Worm (Caenorhabditis elegans) whole organism, mixed stage, embryonic: ENCODE measurements around the gene F59A6.13.

Experiments used
- ces-1 ChIP-seq: fragments of 150-350 bp; optimal IDR thresholded peaks from 2 replicates; lab custom pipeline; 2014; ENCODE audit warnings: missing biosample characterization, missing genetic modification reagents, missing genetic modification characterization
- lin-13 ChIP-seq: fragments of 150-350 bp; optimal IDR thresholded peaks from 2 replicates; lab custom pipeline; 2014; ENCODE audit warnings: missing biosample characterization, missing genetic modification characterization
- mep-1 ChIP-seq: fragments of 150-350 bp; optimal IDR thresholded peaks from 2 replicates; lab custom pipeline; 2017; ENCODE audit warnings: missing biosample characterization, missing genetic modification reagents, missing genetic modification characterization, inconsistent platforms
- mls-2 ChIP-seq: sonication (generic microtip); optimal IDR thresholded peaks from 2 replicates; lab custom pipeline; 2016; ENCODE audit warnings: mild to moderate bottlenecking, missing genetic modification characterization, moderate library complexity, missing compliant biosample characterization
- nhr-12 ChIP-seq: fragments of 150-350 bp; optimal IDR thresholded peaks from 2 replicates; lab custom pipeline; 2014; ENCODE audit warnings: missing biosample characterization, missing genetic modification characterization
- nhr-237 ChIP-seq: fragments of 150-350 bp; optimal IDR thresholded peaks from 2 replicates; lab custom pipeline; 2014; ENCODE audit warnings: missing biosample characterization, missing genetic modification characterization
- nhr-76 ChIP-seq: sonication (generic microtip); optimal IDR thresholded peaks from 2 replicates; lab custom pipeline; 2017; ENCODE audit warnings: missing biosample characterization, missing genetic modification characterization
- pha-4 ChIP-seq: fragments of 150-350 bp; optimal IDR thresholded peaks from 2 replicates; lab custom pipeline; 2018; ENCODE audit warnings: missing biosample characterization, missing genetic modification reagents, missing genetic modification characterization
- sem-2 ChIP-seq: fragments of 200-800 bp; sonication (Bioruptor generic); optimal IDR thresholded peaks from 2 replicates; lab custom pipeline; 2018; ENCODE audit warnings: mild to moderate bottlenecking, missing genetic modification characterization, missing compliant biosample characterization
- snpc-4 ChIP-seq: fragments of 150-350 bp; optimal IDR thresholded peaks from 2 replicates; lab custom pipeline; 2014; ENCODE audit warnings: missing biosample characterization, missing genetic modification characterization
- sptf-1 ChIP-seq: sonication (generic microtip); optimal IDR thresholded peaks from 2 replicates; lab custom pipeline; 2017; ENCODE audit warnings: mild to moderate bottlenecking, missing genetic modification characterization, moderate library complexity, missing compliant biosample characterization
- unc-62 ChIP-seq: fragments of 150-350 bp; optimal IDR thresholded peaks from 2 replicates; lab custom pipeline; 2014; ENCODE audit warnings: missing biosample characterization, missing genetic modification reagents, missing genetic modification characterization
- ztf-11 ChIP-seq: fragments of 150-350 bp; optimal IDR thresholded peaks from 2 replicates; lab custom pipeline; 2014; ENCODE audit warnings: missing biosample characterization, missing genetic modification characterization

- TF ChIP-seq pha-4 (tag; lab: Kevin White, UChicago) = no peak
- TF ChIP-seq lin-13 (tag; lab: Kevin White, UChicago) = no peak
- TF ChIP-seq snpc-4 (tag; lab: Kevin White, UChicago) = no peak
- TF ChIP-seq unc-62 = no peak
- TF ChIP-seq nhr-12 (tag; lab: Kevin White, UChicago) = no peak
- no peak for TF ChIP-seq nhr-76
- no peak for TF ChIP-seq ces-1 (GFP tag; lab: Kevin White, UChicago)
- no peak for TF ChIP-seq ztf-11
- no peak for TF ChIP-seq mep-1 (tag; lab: Kevin White, UChicago)
- no peak for TF ChIP-seq mls-2
- TF ChIP-seq sem-2 = no peak
- no peak for TF ChIP-seq nhr-237 (tag; lab: Kevin White, UChicago)
- TF ChIP-seq sptf-1 (tag; lab: Kevin White, UChicago) = no peak
Observed at ce11 chrII:5001866-5002265, 20.7 kb upstream of the F59A6.13 start.
